Worm (Caenorhabditis elegans) whole organism, mixed stage, embryonic: ENCODE data around the gene F19B6.3.

Experiments used
- bed-3 ChIP-seq: fragments of 200-800 bp; sonication (Bioruptor generic); optimal IDR thresholded peaks from 3 replicates; lab custom pipeline; 2018; ENCODE audit warnings: mild to moderate bottlenecking, missing genetic modification characterization, moderate library complexity, missing compliant biosample characterization
- ceh-83 ChIP-seq: fragments of 200-800 bp; sonication (Bioruptor generic); optimal IDR thresholded peaks from 2 replicates; lab custom pipeline; 2018; ENCODE audit warnings: mild to moderate bottlenecking, missing genetic modification characterization, missing compliant biosample characterization
- elt-1 ChIP-seq: sonication (generic microtip); optimal IDR thresholded peaks from 2 replicates; lab custom pipeline; 2017; ENCODE audit warnings: missing genetic modification characterization, mild to moderate bottlenecking, missing compliant biosample characterization, antibody characterized with exemption, moderate library complexity, borderline replicate concordance; ENCODE audit not compliant: insufficient read depth
- flh-1 ChIP-seq: fragments of 200-800 bp; sonication (Bioruptor generic); optimal IDR thresholded peaks from 2 replicates; lab custom pipeline; 2018; ENCODE audit warnings: mild to moderate bottlenecking, missing genetic modification characterization, moderate library complexity, missing compliant biosample characterization
- hlh-1 ChIP-seq: fragments of 150-350 bp; optimal IDR thresholded peaks from 2 replicates; lab custom pipeline; 2014; ENCODE audit warnings: missing biosample characterization, missing genetic modification reagents, missing genetic modification characterization
- mls-2 ChIP-seq: sonication (generic microtip); optimal IDR thresholded peaks from 2 replicates; lab custom pipeline; 2016; ENCODE audit warnings: mild to moderate bottlenecking, missing genetic modification characterization, moderate library complexity, missing compliant biosample characterization
- nhr-12 ChIP-seq: fragments of 150-350 bp; optimal IDR thresholded peaks from 2 replicates; lab custom pipeline; 2014; ENCODE audit warnings: missing biosample characterization, missing genetic modification characterization
- nhr-2 ChIP-seq: fragments of 150-350 bp; optimal IDR thresholded peaks from 2 replicates; lab custom pipeline; 2014; ENCODE audit warnings: missing biosample characterization, missing genetic modification characterization
- nhr-28 ChIP-seq: fragments of 150-350 bp; optimal IDR thresholded peaks from 2 replicates; lab custom pipeline; 2014; ENCODE audit warnings: missing biosample characterization, missing genetic modification characterization
- snpc-4 ChIP-seq: fragments of 150-350 bp; optimal IDR thresholded peaks from 2 replicates; lab custom pipeline; 2014; ENCODE audit warnings: missing biosample characterization, missing genetic modification characterization
- unc-62 ChIP-seq: fragments of 150-350 bp; optimal IDR thresholded peaks from 2 replicates; lab custom pipeline; 2014; ENCODE audit warnings: missing biosample characterization, missing genetic modification reagents, missing genetic modification characterization

ce11 chrIV:12289149-12289548, 37.9 kb upstream of the F19B6.3 start, which contains the start of gene C42C1.9:
- TF ChIP-seq mls-2 (tag; lab: Kevin White, UChicago) (no peak), elt-1 (no peak), nhr-12 (no peak), nhr-28 (tag; lab: Kevin White, UChicago) (no peak), snpc-4 (tag; lab: Kevin White, UChicago) (no peak), flh-1 (GFP tag; lab: Kevin White, UChicago) (no peak), ceh-83 (GFP tag; lab: Kevin White, UChicago) (no peak), unc-62 (GFP tag; lab: Kevin White, UChicago) (no peak), hlh-1 (tag; lab: Kevin White, UChicago) (no peak), bed-3 (GFP tag; lab: Kevin White, UChicago) (no peak), nhr-2 (tag; lab: Kevin White, UChicago) (no peak)
